Worm (Caenorhabditis elegans) whole organism, L4/young adult: ENCODE measurements around the gene B0252.5.

ENCODE experiments used
- W03F9.2 ChIP-seq: fragments of 150-350 bp; optimal IDR thresholded peaks from 2 replicates; lab custom pipeline; 2014; ENCODE audit warnings: missing biosample characterization, missing genetic modification characterization
- dao-5 ChIP-seq: sonication (generic microtip); optimal IDR thresholded peaks from 2 replicates; lab custom pipeline; 2016; ENCODE audit warnings: missing genotype, missing genetic modification characterization, moderate library complexity, missing compliant biosample characterization
- him-1 ChIP-seq: sonication (generic microtip); optimal IDR thresholded peaks from 2 replicates; lab custom pipeline; 2016; ENCODE audit warnings: missing genotype, missing genetic modification reagents, missing genetic modification characterization, missing compliant biosample characterization

ce11 chrII:6926488-6926887 is 7.8 kb upstream of the B0252.5 start:
- TF ChIP-seq him-1 (peak; percentile 66), W03F9.2 (peak; percentile 51), dao-5 (tag; lab: Kevin White, UChicago) (peak; percentile 26)
